Worm (Caenorhabditis elegans) whole organism, midembryonic: Measurements from ENCODE around the gene tftc-5.

Source experiments
- T22C8.4 ChIP-seq: fragments of 200-800 bp; sonication (Bioruptor generic); IDR thresholded peaks from 2 replicates; pipeline ENCODE4 v1.3.6; 2022; ENCODE audit warnings: missing genetic modification characterization, missing compliant biosample characterization
- flt-1 ChIP-seq: fragments of 200-800 bp; sonication (Bioruptor generic); IDR thresholded peaks from 2 replicates; pipeline ENCODE4 v1.3.6; 2022; ENCODE audit warnings: missing genetic modification characterization, missing compliant biosample characterization
- klf-2 ChIP-seq: fragments of 200-800 bp; sonication (Bioruptor generic); conservative IDR thresholded peaks from 2 replicates; pipeline ENCODE4 v1.3.6; 2022; ENCODE audit warnings: missing genetic modification reagents, missing genetic modification characterization, missing compliant biosample characterization
- ref-1 ChIP-seq: fragments of 200-800 bp; sonication (Bioruptor generic); conservative IDR thresholded peaks from 2 replicates; pipeline ENCODE4 v1.3.6; 2022; ENCODE audit warnings: missing genetic modification reagents, missing genetic modification characterization, missing compliant biosample characterization
- tab-1 ChIP-seq: fragments of 200-800 bp; sonication (Bioruptor generic); IDR thresholded peaks from 2 replicates; pipeline ENCODE4 v1.3.6; 2022; ENCODE audit warnings: missing genetic modification characterization, missing compliant biosample characterization
- ztf-23 ChIP-seq: fragments of 200-800 bp; sonication (Bioruptor generic); IDR thresholded peaks from 2 replicates; pipeline ENCODE4 v1.3.6; 2022; ENCODE audit warnings: missing genetic modification reagents, missing genetic modification characterization, missing compliant biosample characterization
- ztf-29 ChIP-seq: fragments of 200-800 bp; sonication (Bioruptor generic); IDR thresholded peaks from 2 replicates; pipeline ENCODE4 v1.3.6; 2022; ENCODE audit warnings: missing genetic modification reagents, missing genetic modification characterization, missing compliant biosample characterization

DNA sequence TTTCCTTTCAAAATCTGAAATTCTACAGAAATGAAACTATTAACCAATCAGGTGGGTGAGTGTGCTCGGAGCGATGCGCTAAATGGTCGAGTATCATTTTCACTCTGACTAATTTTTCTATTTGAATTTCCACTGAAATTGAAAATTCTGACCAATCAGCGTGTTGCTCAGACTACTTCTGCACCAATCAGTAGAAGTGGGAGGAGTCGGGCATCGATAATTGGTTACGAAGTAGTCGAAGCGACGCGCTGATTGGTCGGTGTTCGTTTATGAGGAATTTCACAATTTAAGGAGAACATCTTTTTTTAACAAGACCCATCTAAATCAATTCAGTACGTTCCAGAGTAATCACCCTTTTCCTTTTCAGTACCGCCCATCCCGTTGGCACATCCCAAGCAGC is 12.8 kb upstream of the tftc-5 start:
- no peak for TF ChIP-seq ztf-29
- TF ChIP-seq T22C8.4 (GFP tag; lab: Robert Waterston, UW), result no peak
- no peak for TF ChIP-seq ztf-23 (GFP tag; lab: Robert Waterston, UW)
- TF ChIP-seq flt-1 (GFP tag; lab: Robert Waterston, UW), result no peak
- no peak for TF ChIP-seq ref-1 (GFP tag; lab: Robert Waterston, UW)
- TF ChIP-seq klf-2, result no peak
- no peak for TF ChIP-seq tab-1 (GFP tag; lab: Robert Waterston, UW)
